Worm (Caenorhabditis elegans): ENCODE measurements around the gene galt-1.

The galt-1 gene

DNA sequence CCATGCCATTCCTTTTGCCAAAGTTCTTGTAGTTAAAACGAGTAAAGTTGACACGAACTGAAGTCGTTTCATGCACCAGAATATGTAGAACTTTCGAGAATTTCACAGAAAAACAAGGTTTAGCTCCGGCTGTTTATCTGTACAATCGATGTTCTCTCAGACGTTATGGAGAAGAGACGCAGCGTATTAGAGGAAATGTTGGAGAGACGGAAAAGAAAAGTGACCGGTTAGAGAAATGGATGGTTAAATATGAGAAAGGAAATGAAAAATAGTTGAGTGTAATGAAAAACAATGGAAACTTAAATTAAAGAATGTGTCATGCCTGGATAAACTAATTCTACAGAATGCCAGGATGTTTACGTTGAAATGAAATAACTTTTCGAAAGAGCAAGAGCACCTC is 33.0 kb downstream of the galt-1 start, which contains the start of gene pcm-1:
TSS of gene pcm-1 (minus strand) at position 187 of the 400 bp plus-strand sequence.
- TF ChIP-seq ztf-25 (GFP tag; IDR thresholded peaks at IDR 0.05) (no peak), lir-1 (GFP tag; conservative IDR thresholded peaks at IDR 0.05) (no peak), F37B4.10 (GFP tag; IDR thresholded peaks at IDR 0.05) (no peak), dpl-1 (GFP tag; optimal IDR thresholded peaks at IDR 0.05) (no peak), K12H6.12 (tag; optimal IDR thresholded peaks at IDR 0.05) (peak; percentile 33), hmg-1.2 (GFP tag; IDR thresholded peaks at IDR 0.05) (peak; percentile 45; the same call in 1 of the 2 replicates), bed-2 (GFP tag; IDR thresholded peaks at IDR 0.05) (no peak), unc-62 (GFP tag; optimal IDR thresholded peaks at IDR 0.05) (no peak), mes-4 (tag; optimal IDR thresholded peaks at IDR 0.05) (no peak)

DNA sequence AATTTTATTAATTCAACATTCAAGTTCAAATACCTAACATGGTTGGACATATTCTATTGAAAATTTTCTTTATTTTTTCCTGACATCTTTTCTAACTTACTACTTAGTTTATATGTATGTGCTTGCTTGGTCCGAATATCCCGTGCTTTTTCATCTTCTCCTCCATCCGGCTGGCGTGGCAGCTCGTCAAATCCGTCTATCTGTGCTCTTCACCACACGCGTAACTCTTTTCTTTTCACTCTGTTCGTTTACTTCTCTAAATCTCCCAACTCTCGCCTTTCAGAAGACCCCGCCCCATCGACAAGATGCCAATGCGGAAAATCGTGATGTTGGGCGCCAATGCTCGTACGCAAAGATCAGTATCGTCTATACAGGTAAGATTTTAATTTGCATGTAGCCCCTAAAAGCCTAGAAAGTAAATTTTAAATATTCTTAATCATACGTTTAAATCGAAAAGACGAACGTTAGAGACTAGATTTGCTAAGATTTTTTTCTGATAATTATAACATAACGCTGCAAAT is 34.0 kb downstream of the galt-1 start:
- TF ChIP-seq mxl-1 (tag; optimal IDR thresholded peaks at IDR 0.05), result no peak
- TF ChIP-seq K12H6.12 (tag; optimal IDR thresholded peaks at IDR 0.05), result peak; percentile 13
- TF ChIP-seq lin-35 (GFP tag; optimal IDR thresholded peaks at IDR 0.05), result peak in 1 of 3 experiments; percentile 18

DNA sequence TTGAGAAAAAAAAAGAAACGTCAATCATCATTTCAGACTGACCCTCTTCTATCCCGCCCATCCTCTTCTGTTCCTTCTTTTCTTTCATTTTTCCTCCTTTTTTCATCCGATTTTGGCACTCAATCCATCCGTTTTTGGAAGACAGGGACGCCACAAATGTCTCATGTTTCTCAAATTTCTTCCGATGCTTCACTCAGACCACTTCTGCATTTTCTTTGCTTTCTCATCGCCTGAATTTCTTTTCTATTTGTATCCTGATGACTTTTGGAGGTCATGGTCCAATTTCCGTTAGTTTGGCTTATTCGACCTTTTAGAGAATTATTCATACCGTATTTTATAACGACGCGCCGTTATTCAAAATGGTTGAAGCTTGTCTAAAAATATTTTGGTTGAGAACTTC is 41.9 kb downstream of the galt-1 start:
- TF ChIP-seq aptf-3 (GFP tag; IDR thresholded peaks at IDR 0.05) (no peak), nhr-179 (tag; optimal IDR thresholded peaks at IDR 0.05) (no peak), ZK185.1 (tag; optimal IDR thresholded peaks at IDR 0.05; ENCODE audit: poor library complexity, severe bottlenecking) (no peak), mxl-1 (tag; optimal IDR thresholded peaks at IDR 0.05) (no peak), unc-62 (GFP tag; optimal IDR thresholded peaks at IDR 0.05) (no peak), snpc-1.1 (tag; optimal IDR thresholded peaks at IDR 0.05; ENCODE audit: insufficient read depth) (no peak), F23B12.7 (tag; optimal IDR thresholded peaks at IDR 0.05; ENCODE audit: insufficient read depth) (no peak), ceh-40 (GFP tag; IDR thresholded peaks at IDR 0.05) (no peak), snpc-4 (GFP tag; optimal IDR thresholded peaks at IDR 0.05) (no peak), snpc-4 (tag; optimal IDR thresholded peaks at IDR 0.05) (no peak), ztf-25 (GFP tag; IDR thresholded peaks at IDR 0.05) (no peak), madf-8 (GFP tag; conservative IDR thresholded peaks at IDR 0.05) (no peak)

DNA sequence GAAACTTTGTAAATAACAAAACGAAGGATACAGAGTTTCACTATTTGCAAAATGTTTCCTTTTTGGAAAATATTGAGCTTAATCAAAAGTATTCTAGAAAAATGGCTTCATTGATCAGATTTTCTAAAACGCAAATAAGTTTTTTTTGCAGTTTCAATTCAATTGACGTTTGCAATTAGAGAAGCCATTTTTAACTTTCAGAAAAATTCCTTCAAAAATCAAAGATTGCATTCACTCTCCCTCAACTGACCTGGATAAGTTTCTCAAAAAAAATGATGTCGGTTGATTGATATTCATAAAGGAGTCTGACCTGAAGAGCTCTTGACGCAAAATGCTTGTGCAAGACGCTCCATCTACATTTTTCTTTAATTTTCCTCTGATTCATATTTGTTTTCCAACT is 43.0 kb downstream of the galt-1 start:
- TF ChIP-seq nhr-179 (tag; optimal IDR thresholded peaks at IDR 0.05), result no peak
- TF ChIP-seq C17E4.6 (GFP tag; IDR thresholded peaks at IDR 0.05), result no peak
- no peak for TF ChIP-seq tbx-9 (tag; optimal IDR thresholded peaks at IDR 0.05; ENCODE audit: borderline replicate concordance)
- no peak for TF ChIP-seq Y53G8AR.9 (GFP tag; conservative IDR thresholded peaks at IDR 0.05)
- TF ChIP-seq ZK185.1 (tag; optimal IDR thresholded peaks at IDR 0.05; ENCODE audit: poor library complexity, severe bottlenecking), result no peak
- TF ChIP-seq repo-1 (tag; optimal IDR thresholded peaks at IDR 0.05), result no peak
- TF ChIP-seq zfh-2 (GFP tag; conservative IDR thresholded peaks at IDR 0.05), result no peak
- TF ChIP-seq attf-6 (GFP tag; IDR thresholded peaks at IDR 0.05), result no peak
- TF ChIP-seq aptf-2 (GFP tag; conservative IDR thresholded peaks at IDR 0.05), result no peak

DNA sequence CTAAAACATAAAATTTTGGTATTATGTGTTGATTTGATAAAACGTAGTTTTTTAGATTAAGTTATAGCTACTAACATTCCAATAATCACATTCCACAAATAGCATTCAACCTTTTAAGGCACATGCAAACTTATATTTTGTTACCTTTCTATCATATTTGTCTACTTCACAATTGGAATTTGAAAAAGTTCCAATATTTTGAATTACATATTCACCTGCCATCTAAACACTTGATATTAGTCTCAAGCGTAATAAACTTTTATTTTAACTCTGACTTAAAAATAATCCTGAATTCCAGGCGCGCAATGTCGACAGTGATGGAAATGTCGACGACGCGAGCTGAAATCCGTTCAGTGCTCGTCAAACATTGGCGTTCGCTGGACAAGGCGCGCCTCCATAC is 45.0 kb downstream of the galt-1 start, which contains the start of gene acy-2:
TSS of gene acy-2 (plus strand) at position 301 of the 400 bp plus-strand sequence.
- TF ChIP-seq hsf-1 (GFP tag; IDR thresholded peaks at IDR 0.05) (no peak), snpc-1.1 (tag; optimal IDR thresholded peaks at IDR 0.05; ENCODE audit: insufficient read depth) (no peak), attf-3 (GFP tag; conservative IDR thresholded peaks at IDR 0.05) (no peak), chd-7 (tag; optimal IDR thresholded peaks at IDR 0.05) (no peak)

Measured in whole organism, young adult.